Fruit fly (Drosophila melanogaster) whole organism, embryonic: Measurements from ENCODE around the gene RhoGAP19D.
A peak's percentile ranks its signal among the peaks of the same experiment; 100 is the strongest.

ENCODE experiments used
- Adf1 ChIP-seq: fragments of 200-800 bp; sonication (Bioruptor generic); IDR thresholded peaks from 2 replicates; pipeline ENCODE4 v1.3.6; 2022; ENCODE audit warnings: missing biosample characterization, missing genetic modification characterization
- BEAF-32 ChIP-seq: fragments of 200-800 bp; sonication (Bioruptor generic); optimal IDR thresholded peaks from 3 replicates; lab custom pipeline; 2017; ENCODE audit warnings: missing biosample characterization, missing genetic modification characterization, mild to moderate bottlenecking, moderate library complexity, missing genetic modification reagents
- Bdp1 ChIP-seq: fragments of 200-800 bp; sonication (Bioruptor generic); optimal IDR thresholded peaks from 3 replicates; lab custom pipeline; 2016; ENCODE audit warnings: missing biosample characterization, missing genetic modification characterization
- CG10543 ChIP-seq: fragments of 200-800 bp; sonication (Bioruptor generic); optimal IDR thresholded peaks from 3 replicates; lab custom pipeline; 2017; ENCODE audit warnings: missing biosample characterization, mild to moderate bottlenecking, missing genetic modification characterization, moderate library complexity
- CG12391 ChIP-seq: fragments of 200-800 bp; sonication (Bioruptor generic); optimal IDR thresholded peaks from 3 replicates; lab custom pipeline; 2018; ENCODE audit warnings: missing biosample characterization, mild to moderate bottlenecking, missing genetic modification characterization, moderate library complexity
- CG13624 ChIP-seq: fragments of 200-800 bp; sonication (Bioruptor generic); optimal IDR thresholded peaks from 2 replicates; lab custom pipeline; 2016; ENCODE audit warnings: missing biosample characterization, missing genetic modification characterization
- CG15269 ChIP-seq: fragments of 200-800 bp; sonication (Bioruptor generic); optimal IDR thresholded peaks from 2 replicates; lab custom pipeline; 2018; ENCODE audit warnings: missing biosample characterization, mild to moderate bottlenecking, missing genetic modification characterization, moderate library complexity
- CG16863 ChIP-seq: fragments of 200-800 bp; sonication (Bioruptor generic); optimal IDR thresholded peaks from 3 replicates; lab custom pipeline; 2016; ENCODE audit warnings: missing biosample characterization, missing genetic modification characterization
- CG1792 ChIP-seq: fragments of 200-800 bp; sonication (Bioruptor generic); optimal IDR thresholded peaks from 2 replicates; lab custom pipeline; 2016; ENCODE audit warnings: missing biosample characterization, missing genetic modification characterization
- CG31224 ChIP-seq: fragments of 200-800 bp; sonication (Bioruptor generic); IDR thresholded peaks from 2 replicates; pipeline ENCODE4 v1.3.6; 2022; ENCODE audit warnings: missing biosample characterization, missing genetic modification characterization
- CG3281 ChIP-seq: fragments of 200-800 bp; sonication (Bioruptor generic); optimal IDR thresholded peaks from 3 replicates; lab custom pipeline; 2017; ENCODE audit warnings: missing biosample characterization, mild to moderate bottlenecking, missing genetic modification characterization
- CG34224 ChIP-seq: fragments of 200-800 bp; sonication (Bioruptor generic); IDR thresholded peaks from 3 replicates; pipeline ENCODE4 v1.3.6; 2022; ENCODE audit warnings: missing biosample characterization, missing genetic modification characterization; ENCODE audit not compliant: partially characterized antibody
- CG3995 ChIP-seq: fragments of 200-800 bp; sonication (Bioruptor generic); optimal IDR thresholded peaks from 3 replicates; lab custom pipeline; 2016; ENCODE audit warnings: missing biosample characterization, missing genetic modification characterization
- CG4820 ChIP-seq: fragments of 200-800 bp; sonication (Bioruptor generic); optimal IDR thresholded peaks from 3 replicates; lab custom pipeline; 2016; ENCODE audit warnings: missing biosample characterization, missing genetic modification characterization
- CG6683 ChIP-seq: fragments of 200-800 bp; sonication (Bioruptor generic); optimal IDR thresholded peaks from 2 replicates; lab custom pipeline; 2017; ENCODE audit warnings: missing biosample characterization, mild to moderate bottlenecking, missing genetic modification characterization, missing genetic modification reagents
- CG7963 ChIP-seq: fragments of 200-800 bp; sonication (Bioruptor generic); IDR thresholded peaks from 3 replicates; pipeline ENCODE4 v1.3.6; 2022; ENCODE audit warnings: missing biosample characterization, missing genetic modification characterization; ENCODE audit not compliant: partially characterized antibody
- CG7987 ChIP-seq: fragments of 200-800 bp; sonication (Bioruptor generic); optimal IDR thresholded peaks from 2 replicates; lab custom pipeline; 2018; ENCODE audit warnings: missing biosample characterization, mild to moderate bottlenecking, missing genetic modification characterization, moderate library complexity
- CG8089 ChIP-seq: fragments of 200-800 bp; sonication (Bioruptor generic); optimal IDR thresholded peaks from 3 replicates; lab custom pipeline; 2016; ENCODE audit warnings: missing biosample characterization, missing genetic modification characterization
- CoRest ChIP-seq: fragments of 200-800 bp; sonication (Bioruptor generic); optimal IDR thresholded peaks from 3 replicates; lab custom pipeline; 2018; ENCODE audit warnings: missing biosample characterization, mild to moderate bottlenecking, missing genetic modification characterization, moderate library complexity
- D ChIP-seq, 2 experiments: fragments of 200-800 bp in 1 of 2; fragments of >200 bp in 1 of 2; sonication (Bioruptor generic) in 1 of 2; optimal IDR thresholded peaks; 2 replicates in 1 of 2; 3 replicates in 1 of 2; lab custom pipeline; 2017; ENCODE audit warnings: mild to moderate bottlenecking in 1 of 2, missing biosample characterization in 1 of 2, missing genetic modification characterization in 1 of 2, missing genetic modification reagents in 1 of 2
- Deaf1 ChIP-seq: fragments of 200-800 bp; optimal IDR thresholded peaks from 3 replicates; lab custom pipeline; 2019; ENCODE audit warnings: missing biosample characterization, mild to moderate bottlenecking, missing genetic modification characterization, moderate library complexity
- HLH4C ChIP-seq: fragments of 200-800 bp; sonication (Bioruptor generic); IDR thresholded peaks from 3 replicates; pipeline ENCODE4 v1.3.6; 2022; ENCODE audit warnings: missing biosample characterization, missing genetic modification characterization; ENCODE audit not compliant: partially characterized antibody
- Hmx ChIP-seq: fragments of 200-800 bp; sonication (Bioruptor generic); optimal IDR thresholded peaks from 2 replicates; lab custom pipeline; 2016; ENCODE audit warnings: missing biosample characterization, missing genetic modification characterization
- Hr3 ChIP-seq: fragments of 200-800 bp; sonication (Bioruptor generic); optimal IDR thresholded peaks from 3 replicates; lab custom pipeline; 2016; ENCODE audit warnings: missing biosample characterization, missing genetic modification characterization
- Hsf ChIP-seq: fragments of 200-800 bp; sonication (Bioruptor generic); optimal IDR thresholded peaks from 3 replicates; lab custom pipeline; 2016; ENCODE audit warnings: missing biosample characterization, missing genetic modification characterization
- Lhr ChIP-seq: fragments of 200-800 bp; sonication (Bioruptor generic); optimal IDR thresholded peaks from 3 replicates; lab custom pipeline; 2017; ENCODE audit warnings: mild to moderate bottlenecking, missing biosample characterization, missing genetic modification reagents, missing genetic modification characterization
- Med ChIP-seq: fragments of 200-800 bp; sonication (Bioruptor generic); peaks from one replicate; lab custom pipeline; 2016; ENCODE audit warnings: missing biosample characterization, missing genetic modification characterization, mild to moderate bottlenecking, inconsistent platforms, moderate library complexity
- NK7.1 ChIP-seq: fragments of 200-800 bp; sonication (Bioruptor generic); optimal IDR thresholded peaks from 3 replicates; lab custom pipeline; 2016; ENCODE audit warnings: missing biosample characterization, missing genetic modification characterization
- Xbp1 ChIP-seq: fragments of 200-800 bp; sonication (Bioruptor generic); optimal IDR thresholded peaks from 3 replicates; lab custom pipeline; 2016; ENCODE audit warnings: missing biosample characterization, mild to moderate bottlenecking, missing genetic modification characterization
- aop ChIP-seq: fragments of 200-800 bp; sonication (Bioruptor generic); IDR thresholded peaks from 2 replicates; pipeline ENCODE4 v1.3.6; 2022; ENCODE audit warnings: missing biosample characterization, missing genetic modification characterization
- ara ChIP-seq: fragments of 200-800 bp; sonication (Bioruptor generic); IDR thresholded peaks from 2 replicates; pipeline ENCODE4 v1.3.6; 2022; ENCODE audit warnings: missing biosample characterization, missing genetic modification characterization
- bab2 ChIP-seq: fragments of 200-800 bp; sonication (Bioruptor generic); optimal IDR thresholded peaks from 2 replicates; lab custom pipeline; 2016; ENCODE audit warnings: missing biosample characterization, missing genetic modification characterization
- bbx ChIP-seq: fragments of 200-800 bp; sonication (Bioruptor generic); IDR thresholded peaks from 2 replicates; pipeline ENCODE4 v1.3.6; 2022; ENCODE audit warnings: missing biosample characterization, missing genetic modification characterization; ENCODE audit not compliant: partially characterized antibody
- cas ChIP-seq: fragments of 200-800 bp; sonication (Bioruptor generic); IDR thresholded peaks from 2 replicates; pipeline ENCODE4 v1.3.6; 2022; ENCODE audit warnings: missing biosample characterization, missing genetic modification characterization
- corto ChIP-seq: fragments of 200-800 bp; sonication (Bioruptor generic); optimal IDR thresholded peaks from 2 replicates; lab custom pipeline; 2016; ENCODE audit warnings: missing biosample characterization, mild to moderate bottlenecking, missing genetic modification characterization, moderate library complexity
- crp ChIP-seq, 2 experiments: fragments of 200-800 bp; sonication (Bioruptor generic); optimal IDR thresholded peaks; 2 replicates in 1 of 2; 3 replicates in 1 of 2; lab custom pipeline; 2017; ENCODE audit warnings: missing biosample characterization in 2 of 2, missing genetic modification characterization in 2 of 2, mild to moderate bottlenecking in 1 of 2, moderate library complexity in 1 of 2
- cwo ChIP-seq: fragments of 200-800 bp; sonication (Bioruptor generic); optimal IDR thresholded peaks from 3 replicates; lab custom pipeline; 2017; ENCODE audit warnings: missing biosample characterization, missing genetic modification characterization, mild to moderate bottlenecking, moderate library complexity, missing genetic modification reagents
- dpn ChIP-seq, 2 experiments: fragments of 200-800 bp; sonication (Bioruptor generic); optimal IDR thresholded peaks; 3 replicates each; lab custom pipeline; 2016; ENCODE audit warnings: missing biosample characterization in 2 of 2, missing genetic modification characterization in 2 of 2
- esg ChIP-seq: fragments of 200-800 bp; sonication (Bioruptor generic); conservative IDR thresholded peaks from 2 replicates; pipeline ENCODE4 v1.3.6; 2022; ENCODE audit warnings: missing biosample characterization, missing genetic modification characterization
- grau ChIP-seq: fragments of 200-800 bp; optimal IDR thresholded peaks from 3 replicates; lab custom pipeline; 2019; ENCODE audit warnings: missing biosample characterization, mild to moderate bottlenecking, missing genetic modification characterization, moderate library complexity
- lab ChIP-seq: fragments of 200-800 bp; sonication (Bioruptor generic); optimal IDR thresholded peaks from 3 replicates; lab custom pipeline; 2017; ENCODE audit warnings: missing biosample characterization, missing genetic modification characterization, mild to moderate bottlenecking, moderate library complexity, missing genetic modification reagents
- lbe ChIP-seq: fragments of 200-800 bp; sonication (Bioruptor generic); optimal IDR thresholded peaks from 2 replicates; lab custom pipeline; 2016; ENCODE audit warnings: missing biosample characterization, mild to moderate bottlenecking, missing genetic modification characterization
- nom ChIP-seq: fragments of 200-800 bp; sonication (Bioruptor generic); optimal IDR thresholded peaks from 2 replicates; lab custom pipeline; 2017; ENCODE audit warnings: missing biosample characterization, missing genetic modification characterization, mild to moderate bottlenecking, moderate library complexity, missing genetic modification reagents
- phol ChIP-seq: fragments of 200-800 bp; sonication (Bioruptor generic); optimal IDR thresholded peaks from 3 replicates; lab custom pipeline; 2018; ENCODE audit warnings: missing biosample characterization, mild to moderate bottlenecking, missing genetic modification characterization, moderate library complexity
- psq ChIP-seq: fragments of 200-800 bp; sonication (Bioruptor generic); optimal IDR thresholded peaks from 2 replicates; lab custom pipeline; 2017; ENCODE audit warnings: missing biosample characterization, missing genetic modification characterization
- salm ChIP-seq: fragments of 200-800 bp; sonication (Bioruptor generic); optimal IDR thresholded peaks from 2 replicates; lab custom pipeline; 2018; ENCODE audit warnings: missing biosample characterization, mild to moderate bottlenecking, missing genetic modification characterization
- sens ChIP-seq: fragments of 200-800 bp; sonication (Bioruptor generic); peaks from one replicate; lab custom pipeline; 2016; ENCODE audit warnings: missing biosample characterization, missing genetic modification characterization
- sens-2 ChIP-seq: fragments of 200-800 bp; sonication (Bioruptor generic); IDR thresholded peaks from 2 replicates; pipeline ENCODE4 v1.3.6; 2022; ENCODE audit warnings: missing biosample characterization, missing genetic modification characterization
- trem ChIP-seq: fragments of 200-800 bp; optimal IDR thresholded peaks from 3 replicates; lab custom pipeline; 2019; ENCODE audit warnings: missing biosample characterization, mild to moderate bottlenecking, missing genetic modification characterization, moderate library complexity

Gene RhoGAP19D

DNA sequence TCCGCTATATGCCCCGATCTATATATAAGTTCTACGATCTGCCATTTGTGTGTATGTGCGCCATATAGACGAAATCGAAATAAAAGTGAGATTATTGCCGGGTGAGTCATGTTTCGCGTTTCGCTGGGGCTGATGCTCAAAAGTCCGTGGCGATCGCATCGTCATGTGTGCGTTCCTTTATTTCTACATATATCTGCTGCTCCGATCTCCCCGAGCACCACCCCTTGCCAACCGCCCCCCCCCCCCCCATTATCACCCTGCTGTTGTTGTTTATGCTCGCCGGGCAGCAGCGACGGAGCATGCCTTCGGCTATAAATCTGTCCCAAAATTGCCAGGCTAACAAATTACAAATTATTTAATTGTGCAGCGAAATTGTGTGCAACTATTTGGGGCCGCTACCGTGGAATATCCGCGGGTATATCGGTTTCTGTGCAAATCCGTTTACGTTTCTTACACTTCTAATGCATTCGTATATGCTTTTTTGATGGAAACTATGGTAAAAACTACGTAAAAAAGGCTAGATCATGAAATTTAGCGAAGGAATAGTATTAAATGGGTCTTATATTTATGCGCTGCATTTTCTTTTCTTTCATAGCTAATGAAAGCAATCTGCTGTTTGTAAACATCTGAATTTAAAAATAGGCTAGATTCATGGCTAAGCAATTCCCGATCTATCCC, 9.3 kb upstream of the RhoGAP19D start:
- TF ChIP-seq CG34224 (GFP tag; lab: Robert Waterston, UW) (no peak), phol (no peak), CG1792 (no peak), CG8089 (GFP tag; lab: Kevin White, UChicago) (no peak), nom (no peak), CG7987 (GFP tag; lab: Kevin White, UChicago) (no peak), Bdp1 (no peak), Hr3 (GFP tag; lab: Kevin White, UChicago) (no peak), bab2 (GFP tag; lab: Kevin White, UChicago) (no peak), CG3995 (GFP tag; lab: Kevin White, UChicago) (no peak), CG16863 (no peak), trem (no peak), CG31224 (peak; percentile 50), lab (GFP tag; lab: Kevin White, UChicago) (no peak), NK7.1 (GFP tag; lab: Kevin White, UChicago) (no peak), CG12391 (tag; lab: Kevin White, UChicago) (no peak), cwo (GFP tag; lab: Kevin White, UChicago) (no peak), cas (GFP tag; lab: Robert Waterston, UW) (no peak), CoRest (peak; percentile 16), Med (GFP tag; lab: Kevin White, UChicago) (peak; percentile 63), esg (GFP tag; lab: Robert Waterston, UW) (peak; percentile 22; the same call in 1 of the 2 replicates), grau (tag; lab: Kevin White, UChicago) (peak; percentile 16), salm (tag; lab: Kevin White, UChicago) (no peak), sens-2 (GFP tag; lab: Robert Waterston, UW) (no peak), Adf1 (no peak), dpn (GFP tag; optimal IDR thresholded peaks at IDR 0.05; lab: Kevin White, UChicago) (no peak), Lhr (GFP tag; lab: Kevin White, UChicago) (no peak), Deaf1 (peak; percentile 7), D (optimal IDR thresholded peaks at IDR 0.05; lab: Kevin White, UChicago) (no peak), D (GFP tag; optimal IDR thresholded peaks at IDR 0.05; lab: Kevin White, UChicago) (no peak), CG7963 (no peak), aop (GFP tag; lab: Robert Waterston, UW) (no peak), Hsf (no peak), lbe (GFP tag; lab: Kevin White, UChicago) (no peak), crp (GFP tag; optimal IDR thresholded peaks at IDR 0.05; lab: Kevin White, UChicago) (no peak), sens (GFP tag; lab: Kevin White, UChicago) (peak; percentile 34), CG6683 (GFP tag; lab: Kevin White, UChicago) (no peak), Hmx (GFP tag; lab: Kevin White, UChicago) (no peak), corto (GFP tag; lab: Kevin White, UChicago) (no peak), ara (GFP tag; lab: Robert Waterston, UW) (no peak), CG13624 (no peak), BEAF-32 (GFP tag; lab: Kevin White, UChicago) (no peak), bbx (no peak), CG3281 (GFP tag; lab: Kevin White, UChicago) (no peak), CG15269 (tag; lab: Kevin White, UChicago) (peak; percentile 29), CG4820 (GFP tag; lab: Kevin White, UChicago) (no peak), psq (GFP tag; lab: Kevin White, UChicago) (no peak), CG10543 (GFP tag; lab: Kevin White, UChicago) (peak; percentile 71), Xbp1 (GFP tag; lab: Kevin White, UChicago) (peak; percentile 13), HLH4C (GFP tag; lab: Robert Waterston, UW) (no peak)
